Fruit fly (Drosophila melanogaster) whole organism, pupa: Measurements from ENCODE around the gene jv.

Experiments used
- CG10348 ChIP-seq: fragments of 200-800 bp; sonication (Bioruptor generic); IDR thresholded peaks from 2 replicates; pipeline ENCODE4 v1.3.6; 2022; ENCODE audit warnings: missing biosample characterization, missing genetic modification characterization
- CG14655 ChIP-seq: fragments of 200-800 bp; sonication (Bioruptor generic); optimal IDR thresholded peaks from 3 replicates; lab custom pipeline; 2017; ENCODE audit warnings: mild to moderate bottlenecking, missing biosample characterization, missing genetic modification reagents, missing genetic modification characterization
- CG15710 ChIP-seq: fragments of 200-800 bp; sonication (Bioruptor generic); optimal IDR thresholded peaks from 2 replicates; lab custom pipeline; 2018; ENCODE audit warnings: missing biosample characterization, mild to moderate bottlenecking, missing genetic modification characterization, moderate library complexity
- CG17806 ChIP-seq: fragments of 200-800 bp; sonication (Bioruptor generic); optimal IDR thresholded peaks from 2 replicates; lab custom pipeline; 2018; ENCODE audit warnings: missing biosample characterization, mild to moderate bottlenecking, missing genetic modification characterization, moderate library complexity
- CG32121 ChIP-seq: fragments of 200-800 bp; sonication (Bioruptor generic); IDR thresholded peaks from 2 replicates; pipeline ENCODE4 v1.3.6; 2022; ENCODE audit warnings: missing biosample characterization, missing genetic modification characterization
- CG4496 ChIP-seq: fragments of 200-800 bp; sonication (Bioruptor generic); IDR thresholded peaks from 3 replicates; pipeline ENCODE4 v1.3.6; 2022; ENCODE audit warnings: missing biosample characterization, missing genetic modification characterization
- D1 ChIP-seq: fragments of 200-800 bp; sonication (Bioruptor generic); optimal IDR thresholded peaks from 2 replicates; lab custom pipeline; 2018; ENCODE audit warnings: missing biosample characterization, mild to moderate bottlenecking, missing genetic modification characterization, moderate library complexity
- EcR ChIP-seq: fragments of 200-800 bp; sonication (Bioruptor generic); optimal IDR thresholded peaks from 3 replicates; lab custom pipeline; 2019; ENCODE audit warnings: missing biosample characterization, missing genetic modification characterization, mild to moderate bottlenecking, moderate library complexity, missing genetic modification reagents
- fd96Ca ChIP-seq: fragments of 200-800 bp; sonication (Bioruptor generic); IDR thresholded peaks from 3 replicates; pipeline ENCODE4 v1.3.6; 2022; ENCODE audit warnings: missing biosample characterization, missing genetic modification characterization
- rn ChIP-seq: fragments of 200-800 bp; sonication (Bioruptor generic); IDR thresholded peaks from 2 replicates; pipeline ENCODE4 v1.3.6; 2022; ENCODE audit warnings: missing biosample characterization, missing genetic modification characterization

dm6 chr3L:6623669-6624204 lies 34.5 kb upstream of the jv start, which contains the start of gene GluRIA:
- TF ChIP-seq CG14655 (GFP tag; lab: Kevin White, UChicago) (no peak), EcR (GFP tag; lab: Kevin White, UChicago) (no peak), D1 (tag; lab: Kevin White, UChicago) (no peak), rn (GFP tag; lab: Robert Waterston, UW) (no peak), CG17806 (tag; lab: Kevin White, UChicago) (no peak), fd96Ca (GFP tag; lab: Robert Waterston, UW) (no peak), CG4496 (GFP tag; lab: Robert Waterston, UW) (no peak), CG15710 (tag; lab: Kevin White, UChicago) (no peak), CG32121 (GFP tag; lab: Robert Waterston, UW) (no peak), CG10348 (GFP tag; lab: Robert Waterston, UW) (no peak)
